Fruit fly (Drosophila melanogaster) whole organism, adult: ENCODE data around the gene Dyro.

Experiments used
- CG12768 ChIP-seq: fragments of 200-800 bp; sonication (Bioruptor generic); optimal IDR thresholded peaks from 2 replicates; lab custom pipeline; 2017; ENCODE audit warnings: missing biosample characterization, missing genetic modification characterization, mild to moderate bottlenecking, moderate library complexity, missing genetic modification reagents
- CG14711 ChIP-seq: fragments of 200-800 bp; sonication (Bioruptor generic); optimal IDR thresholded peaks from 2 replicates; lab custom pipeline; 2018; ENCODE audit warnings: missing biosample characterization, mild to moderate bottlenecking, missing genetic modification characterization, moderate library complexity
- CG33017 ChIP-seq: fragments of 200-800 bp; sonication (Bioruptor generic); optimal IDR thresholded peaks from 2 replicates; lab custom pipeline; 2018; ENCODE audit warnings: missing biosample characterization, mild to moderate bottlenecking, missing genetic modification characterization, moderate library complexity
- CG7045 ChIP-seq: fragments of 200-800 bp; sonication (Bioruptor generic); optimal IDR thresholded peaks from 2 replicates; lab custom pipeline; 2017; ENCODE audit warnings: missing biosample characterization, mild to moderate bottlenecking, missing genetic modification characterization
- CG7101 ChIP-seq: fragments of 200-800 bp; sonication (Bioruptor generic); optimal IDR thresholded peaks from 2 replicates; lab custom pipeline; 2018; ENCODE audit warnings: missing biosample characterization, mild to moderate bottlenecking, missing genetic modification characterization, moderate library complexity
- Clk ChIP-seq: fragments of 200-800 bp; sonication (Bioruptor generic); optimal IDR thresholded peaks from 2 replicates; lab custom pipeline; 2017; ENCODE audit warnings: missing biosample characterization, missing genetic modification characterization
- Hr96 ChIP-seq: fragments of 200-800 bp; sonication (Bioruptor generic); optimal IDR thresholded peaks from 2 replicates; lab custom pipeline; 2016; ENCODE audit warnings: missing biosample characterization, missing genetic modification characterization
- bab1 ChIP-seq: fragments of 200-800 bp; sonication (Bioruptor generic); optimal IDR thresholded peaks from 3 replicates; lab custom pipeline; 2019; ENCODE audit warnings: missing biosample characterization, mild to moderate bottlenecking, missing genetic modification characterization, moderate library complexity
- cnc ChIP-seq, 2 experiments: fragments of >200 bp; optimal IDR thresholded peaks; 2 replicates each; lab custom pipeline; 2017
- kay ChIP-seq: fragments of 200-800 bp; sonication (Bioruptor generic); peaks from one replicate; lab custom pipeline; 2016; ENCODE audit warnings: missing biosample characterization, missing genetic modification characterization, borderline replicate concordance
- pad ChIP-seq: fragments of 200-800 bp; sonication (Bioruptor generic); optimal IDR thresholded peaks from 3 replicates; lab custom pipeline; 2017; ENCODE audit warnings: missing biosample characterization, missing genetic modification characterization, mild to moderate bottlenecking, moderate library complexity, missing genetic modification reagents
- tj ChIP-seq: fragments of 200-800 bp; sonication (Bioruptor generic); optimal IDR thresholded peaks from 3 replicates; lab custom pipeline; 2017; ENCODE audit warnings: missing biosample characterization, mild to moderate bottlenecking, missing genetic modification characterization, moderate library complexity

dm6 chr3L:11329014-11329469, 33.3 kb upstream of the Dyro start:
- TF ChIP-seq Clk (GFP tag; lab: Kevin White, UChicago) (no peak), pad (GFP tag; lab: Kevin White, UChicago) (no peak), CG7045 (no peak), bab1 (GFP tag; lab: Kevin White, UChicago) (no peak), Hr96 (GFP tag; lab: Kevin White, UChicago) (no peak), CG14711 (no peak), tj (GFP tag; lab: Kevin White, UChicago) (no peak), kay (GFP tag; lab: Kevin White, UChicago) (no peak), CG12768 (no peak), CG33017 (tag; lab: Kevin White, UChicago) (no peak), cnc (optimal IDR thresholded peaks at IDR 0.05; lab: Kevin White, UChicago) (no peak), CG7101 (tag; lab: Kevin White, UChicago) (no peak)
